Fruit fly (Drosophila melanogaster): Measurements from ENCODE around the gene muc.

muc gene

dm6 chr2L:7420305-7421287 is 6.1 kb upstream of the muc start (continued):
- TF ChIP-seq ssp (GFP tag; IDR thresholded peaks at IDR 0.05) (no peak), zfh2 (GFP tag; optimal IDR thresholded peaks at IDR 0.05) (peak; percentile 82), Deaf1 (tag; optimal IDR thresholded peaks at IDR 0.05) (no peak), nerfin-2 (GFP tag; IDR thresholded peaks at IDR 0.05; ENCODE audit: partially characterized antibody) (no peak), HLH4C (GFP tag; IDR thresholded peaks at IDR 0.05; ENCODE audit: partially characterized antibody) (no peak), HLH3B (GFP tag; IDR thresholded peaks at IDR 0.05) (peak; percentile 79), CG6654 (GFP tag; optimal IDR thresholded peaks at IDR 0.05) (no peak), CG15514 (GFP tag; optimal IDR thresholded peaks at IDR 0.05) (peak; percentile 62), CG7963 (GFP tag; IDR thresholded peaks at IDR 0.05; ENCODE audit: partially characterized antibody) (no peak), cas (GFP tag; IDR thresholded peaks at IDR 0.05) (no peak), CG11456 (GFP tag; IDR thresholded peaks at IDR 0.05) (peak; percentile 79; the same call in 2 of the 3 replicates), BtbVII (GFP tag; optimal IDR thresholded peaks at IDR 0.05) (peak; percentile 32), CG14050 (GFP tag; IDR thresholded peaks at IDR 0.05) (peak; percentile 61), CG8944 (GFP tag; optimal IDR thresholded peaks at IDR 0.05) (peak; percentile 65), dysf (GFP tag; IDR thresholded peaks at IDR 0.05) (peak; percentile 84), nmo (GFP tag; optimal IDR thresholded peaks at IDR 0.05) (peak; percentile 16), CG18262 (tag; optimal IDR thresholded peaks at IDR 0.05) (peak; percentile 47), crc (GFP tag; optimal IDR thresholded peaks at IDR 0.05) (no peak), trem (tag; optimal IDR thresholded peaks at IDR 0.05) (no peak), run (tag; optimal IDR thresholded peaks at IDR 0.05) (no peak), crp (GFP tag; optimal IDR thresholded peaks at IDR 0.05) (peak in 1 of 2 experiments; percentile 24), CG14014 (GFP tag; IDR thresholded peaks at IDR 0.05) (peak; percentile 85), CG33213 (GFP tag; optimal IDR thresholded peaks at IDR 0.05) (peak; percentile 21), slp2 (GFP tag; optimal IDR thresholded peaks at IDR 0.05) (no peak), Eip74EF (GFP tag; optimal IDR thresholded peaks at IDR 0.05) (no peak), PHDP (tag; optimal IDR thresholded peaks at IDR 0.05) (peak; percentile 73), CG5180 (GFP tag; optimal IDR thresholded peaks at IDR 0.05) (no peak), zen2 (GFP tag; IDR thresholded peaks at IDR 0.05; ENCODE audit: partially characterized antibody) (no peak), gem (tag; optimal IDR thresholded peaks at IDR 0.05) (peak; percentile 74), CG11560 (tag; IDR thresholded peaks at IDR 0.05) (peak; percentile 43; the same call in 1 of the 3 replicates), dm (GFP tag; optimal IDR thresholded peaks at IDR 0.05) (peak; percentile 42), Lhr (GFP tag; optimal IDR thresholded peaks at IDR 0.05) (no peak), tio (GFP tag; optimal IDR thresholded peaks at IDR 0.05) (peak; percentile 37), CG2712 (tag; optimal IDR thresholded peaks at IDR 0.05) (peak; percentile 19), Lim3 (GFP tag; IDR thresholded peaks at IDR 0.05) (no peak), chif (GFP tag; optimal IDR thresholded peaks at IDR 0.05) (peak; percentile 28 to 37), B-H1 (GFP tag; IDR thresholded peaks at IDR 0.05) (no peak; the same call in 2 of the 3 replicates), p53 (GFP tag; optimal IDR thresholded peaks at IDR 0.05) (no peak), Pdp1 (GFP tag; optimal IDR thresholded peaks at IDR 0.05) (peak; percentile 2 to 45), sr (GFP tag; IDR thresholded peaks at IDR 0.05) (no peak), Meics (GFP tag; optimal IDR thresholded peaks at IDR 0.05) (peak; percentile 83), CG30403 (GFP tag; optimal IDR thresholded peaks at IDR 0.05) (peak; percentile 78), Ada2b (GFP tag; IDR thresholded peaks at IDR 0.05) (peak; percentile 70), kah (GFP tag; optimal IDR thresholded peaks at IDR 0.05) (no peak), luna (GFP tag; optimal IDR thresholded peaks at IDR 0.05) (peak; percentile 52), Awh (GFP tag; IDR thresholded peaks at IDR 0.05) (0 out of 2 replicates have a peak, but pooled peaks have one; percentile 21), caup (GFP tag; optimal IDR thresholded peaks at IDR 0.05; ENCODE audit: severe bottlenecking) (peak; percentile 71)

Data from whole organism, embryonic.